Worm (Caenorhabditis elegans) whole organism, L2 larva: ENCODE measurements around the gene acr-5.

Experiments used
- C34F6.9 ChIP-seq: fragments of 150-350 bp; optimal IDR thresholded peaks from 2 replicates; lab custom pipeline; 2014; ENCODE audit warnings: missing biosample characterization, missing genetic modification characterization
- F13H6.1 ChIP-seq: sonication (generic microtip); optimal IDR thresholded peaks from 2 replicates; lab custom pipeline; 2016; ENCODE audit warnings: missing genetic modification characterization, missing compliant biosample characterization
- R02D3.7 ChIP-seq: fragments of 150-350 bp; optimal IDR thresholded peaks from 2 replicates; lab custom pipeline; 2014; ENCODE audit warnings: missing biosample characterization, missing genetic modification characterization
- Y55F3AM.14 ChIP-seq: fragments of 200-800 bp; sonication (Bioruptor generic); optimal IDR thresholded peaks from 2 replicates; lab custom pipeline; 2018; ENCODE audit warnings: mild to moderate bottlenecking, missing genetic modification characterization, missing compliant biosample characterization
- ZK546.5 ChIP-seq: sonication (generic microtip); optimal IDR thresholded peaks from 2 replicates; lab custom pipeline; 2017; ENCODE audit warnings: missing biosample characterization, missing genetic modification characterization
- alr-1 ChIP-seq: fragments of 150-350 bp; optimal IDR thresholded peaks from 2 replicates; lab custom pipeline; 2014; ENCODE audit warnings: missing biosample characterization, missing genetic modification characterization
- aly-2 ChIP-seq: fragments of 150-350 bp; optimal IDR thresholded peaks from 2 replicates; lab custom pipeline; 2014; ENCODE audit warnings: missing biosample characterization, missing genetic modification characterization
- blmp-1 ChIP-seq: sonication (generic microtip); optimal IDR thresholded peaks from 2 replicates; lab custom pipeline; 2017; ENCODE audit warnings: missing genetic modification characterization, mild to moderate bottlenecking, missing compliant biosample characterization, antibody characterized with exemption, moderate library complexity; ENCODE audit not compliant: insufficient read depth
- ceh-16 ChIP-seq: fragments of 150-350 bp; optimal IDR thresholded peaks from 2 replicates; lab custom pipeline; 2014; ENCODE audit warnings: missing biosample characterization, missing genetic modification characterization
- ceh-82 ChIP-seq: fragments of 150-350 bp; optimal IDR thresholded peaks from 2 replicates; lab custom pipeline; 2014; ENCODE audit warnings: missing biosample characterization, missing genetic modification characterization
- crh-2 ChIP-seq: sonication (generic microtip); optimal IDR thresholded peaks from 2 replicates; lab custom pipeline; 2017; ENCODE audit warnings: missing biosample characterization, missing genetic modification characterization
- dmd-4 ChIP-seq: sonication (generic microtip); optimal IDR thresholded peaks from 2 replicates; lab custom pipeline; 2017; ENCODE audit warnings: missing biosample characterization, missing genetic modification characterization
- fos-1 ChIP-seq: fragments of 150-350 bp; optimal IDR thresholded peaks from 2 replicates; lab custom pipeline; 2014; ENCODE audit warnings: missing biosample characterization, missing genetic modification characterization
- lin-11 ChIP-seq: fragments of 150-350 bp; sonication (generic microtip); optimal IDR thresholded peaks from 2 replicates; lab custom pipeline; 2014; ENCODE audit warnings: missing biosample characterization, missing genetic modification characterization, inconsistent platforms, mixed read lengths
- lin-13 ChIP-seq: fragments of 150-350 bp; optimal IDR thresholded peaks from 2 replicates; lab custom pipeline; 2014; ENCODE audit warnings: missing biosample characterization, missing genetic modification reagents, missing genetic modification characterization
- lin-39 ChIP-seq: fragments of 150-350 bp; optimal IDR thresholded peaks from 2 replicates; lab custom pipeline; 2014; ENCODE audit warnings: missing biosample characterization, missing genetic modification reagents, missing genetic modification characterization
- lsy-2 ChIP-seq, 2 experiments: fragments of 150-350 bp in 1 of 2; sonication (generic microtip) in 1 of 2; optimal IDR thresholded peaks; 2 replicates each; lab custom pipeline; 2014 to 2017; ENCODE audit warnings: missing biosample characterization in 2 of 2, missing genetic modification characterization in 2 of 2
- mdl-1 ChIP-seq, 2 experiments: fragments of 150-350 bp in 1 of 2; sonication (generic microtip) in 1 of 2; optimal IDR thresholded peaks; 2 replicates each; lab custom pipeline; 2017; ENCODE audit warnings: missing biosample characterization in 2 of 2, missing genetic modification characterization in 2 of 2
- nhr-11 ChIP-seq: fragments of 150-350 bp; optimal IDR thresholded peaks from 2 replicates; lab custom pipeline; 2014; ENCODE audit warnings: missing biosample characterization, missing genetic modification characterization
- nhr-12 ChIP-seq: fragments of 150-350 bp; optimal IDR thresholded peaks from 2 replicates; lab custom pipeline; 2014; ENCODE audit warnings: missing biosample characterization, missing genetic modification characterization
- nhr-21 ChIP-seq: fragments of 150-350 bp; optimal IDR thresholded peaks from 2 replicates; lab custom pipeline; 2014; ENCODE audit warnings: missing biosample characterization, missing genetic modification characterization
- nhr-237 ChIP-seq: fragments of 150-350 bp; optimal IDR thresholded peaks from 2 replicates; lab custom pipeline; 2014; ENCODE audit warnings: missing biosample characterization, missing genetic modification characterization
- peb-1 ChIP-seq: fragments of 150-350 bp; optimal IDR thresholded peaks from 2 replicates; lab custom pipeline; 2014; ENCODE audit warnings: missing biosample characterization, missing genetic modification characterization
- sem-4 ChIP-seq: fragments of 150-350 bp; optimal IDR thresholded peaks from 2 replicates; lab custom pipeline; 2014; ENCODE audit warnings: missing biosample characterization, missing genetic modification reagents, missing genetic modification characterization
- sma-3 ChIP-seq: sonication (generic microtip); optimal IDR thresholded peaks from 2 replicates; lab custom pipeline; 2016; ENCODE audit warnings: missing genetic modification reagents, missing genetic modification characterization, missing compliant biosample characterization
- sma-9 ChIP-seq, 2 experiments: fragments of 150-350 bp in 1 of 2; sonication (generic microtip) in 1 of 2; optimal IDR thresholded peaks; 2 replicates each; lab custom pipeline; 2014 to 2016; ENCODE audit warnings: missing genetic modification characterization in 2 of 2, mild to moderate bottlenecking in 1 of 2, missing biosample characterization in 1 of 2, missing compliant biosample characterization in 1 of 2, missing genetic modification reagents in 1 of 2, moderate library complexity in 1 of 2
- snpc-4 ChIP-seq: fragments of 150-350 bp; optimal IDR thresholded peaks from 2 replicates; lab custom pipeline; 2014; ENCODE audit warnings: missing biosample characterization, missing genetic modification characterization
- unc-62 ChIP-seq: fragments of 150-350 bp; optimal IDR thresholded peaks from 2 replicates; lab custom pipeline; 2014; ENCODE audit warnings: missing biosample characterization, missing genetic modification reagents, missing genetic modification characterization
- zag-1 ChIP-seq: fragments of 150-350 bp; optimal IDR thresholded peaks from 2 replicates; lab custom pipeline; 2014; ENCODE audit warnings: missing biosample characterization, missing genetic modification characterization
- ztf-11 ChIP-seq: sonication (generic microtip); optimal IDR thresholded peaks from 2 replicates; lab custom pipeline; 2017; ENCODE audit warnings: missing biosample characterization, missing genetic modification characterization
- ztf-4 ChIP-seq: fragments of 150-350 bp; optimal IDR thresholded peaks from 2 replicates; lab custom pipeline; 2014; ENCODE audit warnings: missing biosample characterization, missing genetic modification characterization

Gene acr-5

ce11 chrIII:6498176-6498575 lies 16.4 kb downstream of the acr-5 start, which contains the start of gene sdz-15:
Gene sdz-15, plus strand, starts transcription at chrIII:6498476.
- TF ChIP-seq Y55F3AM.14 (no peak), F13H6.1 (tag; lab: Kevin White, UChicago) (no peak), lsy-2 (tag; optimal IDR thresholded peaks at IDR 0.05; lab: Kevin White, UChicago) (no peak), sem-4 (no peak), nhr-237 (tag; lab: Kevin White, UChicago) (no peak), nhr-12 (tag; lab: Kevin White, UChicago) (no peak)

ce11 chrIII:6495191-6495723 lies 19.3 kb downstream of the acr-5 start, which contains the start of gene F23F12.13:
Gene F23F12.13, plus strand, starts transcription at chrIII:6495673.
- TF ChIP-seq ztf-11 (tag; lab: Kevin White, UChicago) = no peak
- no peak for TF ChIP-seq ztf-4 (tag; lab: Kevin White, UChicago)
- peak; percentile 61 for TF ChIP-seq fos-1 (tag; lab: Kevin White, UChicago)
- TF ChIP-seq sma-9 (GFP tag; optimal IDR thresholded peaks at IDR 0.05; lab: Kevin White, UChicago) = peak; percentile 24
- no peak for TF ChIP-seq sma-9 (tag; optimal IDR thresholded peaks at IDR 0.05; lab: Kevin White, UChicago)
- TF ChIP-seq, all 48 proteins: peak for 2

- TF ChIP-seq ceh-16 (tag; lab: Kevin White, UChicago) = no peak
- TF ChIP-seq nhr-12 (tag; lab: Kevin White, UChicago) = no peak
- TF ChIP-seq lin-13 (GFP tag; lab: Kevin White, UChicago) = no peak
- no peak for TF ChIP-seq zag-1 (tag; lab: Kevin White, UChicago)
- no peak for TF ChIP-seq crh-2 (tag; lab: Kevin White, UChicago)
- TF ChIP-seq Y55F3AM.14 = no peak
- TF ChIP-seq R02D3.7 (tag; lab: Kevin White, UChicago) = no peak
- no peak for TF ChIP-seq alr-1 (tag; lab: Kevin White, UChicago)
- no peak for TF ChIP-seq sma-9 (GFP tag; optimal IDR thresholded peaks at IDR 0.05; lab: Kevin White, UChicago)
- TF ChIP-seq sma-9 (tag; optimal IDR thresholded peaks at IDR 0.05; lab: Kevin White, UChicago) = no peak
- no peak for TF ChIP-seq snpc-4
- TF ChIP-seq ceh-82 = no peak
- TF ChIP-seq lin-11 (tag; lab: Kevin White, UChicago) = no peak
- TF ChIP-seq F13H6.1 (tag; lab: Kevin White, UChicago) = no peak
- TF ChIP-seq nhr-21 (tag; lab: Kevin White, UChicago) = no peak
- no peak for TF ChIP-seq nhr-237 (tag; lab: Kevin White, UChicago)
These were observed 21.8 kb downstream of the acr-5 start, which contains the start of gene srb-11 for ce11 chrIII:6492807-6493206. Gene srb-11, minus strand, starts transcription at chrIII:6492907.

- no peak for TF ChIP-seq ceh-16 (tag; lab: Kevin White, UChicago)
- TF ChIP-seq C34F6.9 (tag; lab: Kevin White, UChicago) = no peak
- no peak for TF ChIP-seq dmd-4 (tag; lab: Kevin White, UChicago)
- no peak for TF ChIP-seq aly-2 (tag; lab: Kevin White, UChicago)
- no peak for TF ChIP-seq ceh-82
- no peak for TF ChIP-seq lin-11 (tag; lab: Kevin White, UChicago)
- no peak for TF ChIP-seq peb-1 (tag; lab: Kevin White, UChicago)
- TF ChIP-seq unc-62 = no peak
- TF ChIP-seq lin-39 (tag; lab: Kevin White, UChicago) = no peak
- TF ChIP-seq ZK546.5 (tag; lab: Kevin White, UChicago) = no peak
- TF ChIP-seq blmp-1 (tag; lab: Kevin White, UChicago) = no peak
- TF ChIP-seq nhr-11 (tag; lab: Kevin White, UChicago) = no peak
- no peak for TF ChIP-seq sma-3 (GFP tag; lab: Kevin White, UChicago)
- TF ChIP-seq mdl-1 (tag; optimal IDR thresholded peaks at IDR 0.05; lab: Kevin White, UChicago) = no peak
- no peak for TF ChIP-seq zag-1 (tag; lab: Kevin White, UChicago)
- TF ChIP-seq alr-1 (tag; lab: Kevin White, UChicago) = no peak
- no peak for TF ChIP-seq nhr-237 (tag; lab: Kevin White, UChicago)
- no peak for TF ChIP-seq nhr-21 (tag; lab: Kevin White, UChicago)
- TF ChIP-seq ztf-4 (tag; lab: Kevin White, UChicago) = no peak
These were observed 23.6 kb downstream of the acr-5 start for ce11 chrIII:6490989-6491388.

ce11 chrIII:6489493-6489892 lies 25.1 kb downstream of the acr-5 start, which contains the start of gene rpt-3:
Gene rpt-3, plus strand, starts transcription at chrIII:6489793.
- TF ChIP-seq mdl-1 (tag; optimal IDR thresholded peaks at IDR 0.05; lab: Kevin White, UChicago) (no peak), ztf-11 (tag; lab: Kevin White, UChicago) (no peak)
